Worm (Caenorhabditis elegans) whole organism, young adult: ENCODE results near the gene mrps-18A.
"Not testable (repeated sequence)": the region's sequence is repeated elsewhere in the genome, so short reads cannot be mapped to it uniquely, and the experiment has no call there.

Experiments
- B0336.3 ChIP-seq: fragments of 200-800 bp; sonication (Bioruptor generic); IDR thresholded peaks from 2 replicates; pipeline ENCODE4 v1.3.6; 2022; ENCODE audit warnings: missing genetic modification characterization, missing compliant biosample characterization
- D2030.7 ChIP-seq: fragments of 200-800 bp; sonication (Bioruptor generic); IDR thresholded peaks from 2 replicates; pipeline ENCODE4 v1.3.6; 2022; ENCODE audit warnings: missing genetic modification reagents, missing genetic modification characterization, missing compliant biosample characterization
- F10E7.11 ChIP-seq: sonication (generic microtip); optimal IDR thresholded peaks from 2 replicates; lab custom pipeline; 2017; ENCODE audit warnings: mild to moderate bottlenecking, missing genetic modification characterization, moderate library complexity, missing compliant biosample characterization
- F22D6.2 ChIP-seq: sonication (generic microtip); optimal IDR thresholded peaks from 2 replicates; lab custom pipeline; 2016; ENCODE audit warnings: mild to moderate bottlenecking, missing genetic modification characterization, missing compliant biosample characterization
- F33H1.4 ChIP-seq: fragments of 200-800 bp; sonication (Bioruptor generic); IDR thresholded peaks from 2 replicates; pipeline ENCODE4 v1.3.6; 2022; ENCODE audit warnings: missing genetic modification reagents, missing genetic modification characterization, missing compliant biosample characterization
- F39B2.1 ChIP-seq: fragments of 200-800 bp; sonication (Bioruptor generic); IDR thresholded peaks from 2 replicates; pipeline ENCODE4 v1.3.6; 2022; ENCODE audit warnings: missing genetic modification reagents, missing genetic modification characterization, missing compliant biosample characterization
- Y56A3A.18 ChIP-seq: fragments of 200-800 bp; sonication (Bioruptor generic); IDR thresholded peaks from 2 replicates; pipeline ENCODE4 v1.3.6; 2022; ENCODE audit warnings: missing genetic modification reagents, missing genetic modification characterization, missing compliant biosample characterization
- Y67H2A.10 ChIP-seq: fragments of 200-800 bp; sonication (Bioruptor generic); conservative IDR thresholded peaks from 2 replicates; pipeline ENCODE4 v1.3.6; 2022; ENCODE audit warnings: missing genetic modification reagents, missing genetic modification characterization, missing compliant biosample characterization
- Y79H2A.3 ChIP-seq: fragments of 200-800 bp; sonication (Bioruptor generic); conservative IDR thresholded peaks from 2 replicates; pipeline ENCODE4 v1.3.6; 2022; ENCODE audit warnings: missing genetic modification reagents, missing genetic modification characterization, missing compliant biosample characterization
- ZK185.1 ChIP-seq: sonication (generic microtip); optimal IDR thresholded peaks from 2 replicates; lab custom pipeline; 2016; ENCODE audit warnings: mild to moderate bottlenecking, missing genetic modification characterization, missing compliant biosample characterization; ENCODE audit not compliant: poor library complexity, severe bottlenecking
- aptf-2 ChIP-seq: fragments of 200-800 bp; sonication (Bioruptor generic); conservative IDR thresholded peaks from 2 replicates; pipeline ENCODE4 v1.3.6; 2022; ENCODE audit warnings: missing genetic modification reagents, missing genetic modification characterization, missing compliant biosample characterization
- aptf-3 ChIP-seq: fragments of 200-800 bp; sonication (Bioruptor generic); IDR thresholded peaks from 2 replicates; pipeline ENCODE4 v1.3.6; 2022; ENCODE audit warnings: missing genetic modification characterization, missing compliant biosample characterization
- athp-1 ChIP-seq: sonication (generic microtip); optimal IDR thresholded peaks from 2 replicates; lab custom pipeline; 2017; ENCODE audit warnings: mild to moderate bottlenecking, missing genetic modification characterization, missing compliant biosample characterization
- bed-1 ChIP-seq: fragments of 200-800 bp; sonication (Bioruptor generic); IDR thresholded peaks from 2 replicates; pipeline ENCODE4 v1.3.6; 2022; ENCODE audit warnings: missing genetic modification reagents, missing genetic modification characterization, missing compliant biosample characterization
- ceh-40 ChIP-seq: fragments of 200-800 bp; sonication (Bioruptor generic); IDR thresholded peaks from 2 replicates; pipeline ENCODE4 v1.3.6; 2022; ENCODE audit warnings: missing genetic modification characterization, missing compliant biosample characterization
- ceh-91 ChIP-seq: fragments of 200-800 bp; sonication (Bioruptor generic); IDR thresholded peaks from 2 replicates; pipeline ENCODE4 v1.3.6; 2022; ENCODE audit warnings: missing genetic modification reagents, missing genetic modification characterization, missing compliant biosample characterization
- die-1 ChIP-seq: sonication (generic microtip); optimal IDR thresholded peaks from 2 replicates; lab custom pipeline; 2016; ENCODE audit warnings: missing genotype, mild to moderate bottlenecking, missing genetic modification characterization, missing compliant biosample characterization
- dpl-1 ChIP-seq: fragments of 150-350 bp; optimal IDR thresholded peaks from 2 replicates; lab custom pipeline; 2014; ENCODE audit warnings: missing biosample characterization, missing genetic modification reagents, missing genetic modification characterization
- egrh-3 ChIP-seq: fragments of 200-800 bp; sonication (Bioruptor generic); IDR thresholded peaks from 2 replicates; pipeline ENCODE4 v1.3.6; 2022; ENCODE audit warnings: missing genetic modification reagents, missing genetic modification characterization, missing compliant biosample characterization
- ekl-4 ChIP-seq: fragments of 200-800 bp; sonication (Bioruptor generic); IDR thresholded peaks from 2 replicates; pipeline ENCODE4 v1.3.6; 2022; ENCODE audit warnings: missing genetic modification reagents, missing genetic modification characterization, missing compliant biosample characterization
- hlh-12 ChIP-seq: sonication (generic microtip); optimal IDR thresholded peaks from 2 replicates; lab custom pipeline; 2016; ENCODE audit warnings: missing genetic modification characterization, missing compliant biosample characterization
- lin-54 ChIP-seq: fragments of 200-800 bp; sonication (Bioruptor generic); optimal IDR thresholded peaks from 2 replicates; lab custom pipeline; 2018; ENCODE audit warnings: mild to moderate bottlenecking, missing genetic modification characterization, missing compliant biosample characterization
- madf-6 ChIP-seq: fragments of 200-800 bp; sonication (Bioruptor generic); IDR thresholded peaks from 2 replicates; pipeline ENCODE4 v1.3.6; 2022; ENCODE audit warnings: missing genetic modification reagents, missing genetic modification characterization, missing compliant biosample characterization
- mes-4 ChIP-seq: sonication (generic microtip); optimal IDR thresholded peaks from 2 replicates; lab custom pipeline; 2016; ENCODE audit warnings: missing genotype, missing genetic modification characterization, missing compliant biosample characterization
- nfyb-1 ChIP-seq: fragments of 200-800 bp; sonication (Bioruptor generic); IDR thresholded peaks from 2 replicates; pipeline ENCODE4 v1.3.6; 2022; ENCODE audit warnings: missing genetic modification reagents, missing genetic modification characterization, missing compliant biosample characterization
- nhr-179 ChIP-seq: sonication (generic microtip); optimal IDR thresholded peaks from 2 replicates; lab custom pipeline; 2016; ENCODE audit warnings: mild to moderate bottlenecking, missing genetic modification characterization, missing compliant biosample characterization
- nhr-90 ChIP-seq: sonication (generic microtip); optimal IDR thresholded peaks from 2 replicates; lab custom pipeline; 2016; ENCODE audit warnings: missing genotype, mild to moderate bottlenecking, missing genetic modification characterization, missing compliant biosample characterization
- pha-4 ChIP-seq: fragments of 150-350 bp; sonication (generic microtip); optimal IDR thresholded peaks from 2 replicates; lab custom pipeline; 2014; ENCODE audit warnings: missing biosample characterization, missing genetic modification reagents, missing genetic modification characterization
- rec-8 ChIP-seq, 2 experiments: sonication (generic microtip); optimal IDR thresholded peaks; 2 replicates each; lab custom pipeline; 2016; ENCODE audit warnings: mild to moderate bottlenecking in 2 of 2, missing genetic modification characterization in 2 of 2, missing genetic modification reagents in 2 of 2, missing genotype in 2 of 2, missing biosample characterization in 1 of 2, missing compliant biosample characterization in 1 of 2, moderate library complexity in 1 of 2
- repo-1 ChIP-seq: sonication (generic microtip); optimal IDR thresholded peaks from 2 replicates; lab custom pipeline; 2017; ENCODE audit warnings: mild to moderate bottlenecking, missing genetic modification characterization, missing compliant biosample characterization
- rpc-1 ChIP-seq, 2 experiments: fragments of 150-350 bp in 1 of 2; sonication (generic microtip) in 1 of 2; optimal IDR thresholded peaks; 2 replicates each; lab custom pipeline; 2014 to 2018; ENCODE audit warnings: missing biosample characterization in 1 of 2, missing genetic modification characterization in 1 of 2, missing genetic modification reagents in 1 of 2, missing genotype in 1 of 2
- snpc-1.1 ChIP-seq: sonication (generic microtip); optimal IDR thresholded peaks from 2 replicates; lab custom pipeline; 2017; ENCODE audit warnings: missing genetic modification characterization, mild to moderate bottlenecking, missing compliant biosample characterization, antibody characterized with exemption, moderate library complexity, missing genotype, missing genetic modification reagents; ENCODE audit not compliant: insufficient read depth
- snpc-1.3 ChIP-seq: sonication (generic microtip); optimal IDR thresholded peaks from 2 replicates; lab custom pipeline; 2017; ENCODE audit warnings: missing genetic modification characterization, mild to moderate bottlenecking, missing compliant biosample characterization, antibody characterized with exemption, moderate library complexity, missing genotype, missing genetic modification reagents; ENCODE audit not compliant: insufficient read depth
- tbp1 ChIP-seq: fragments of 200-800 bp; sonication (Bioruptor generic); optimal IDR thresholded peaks from 2 replicates; lab custom pipeline; 2018; ENCODE audit warnings: mild to moderate bottlenecking, missing genetic modification characterization, missing compliant biosample characterization
- tbx-9 ChIP-seq: sonication (generic microtip); optimal IDR thresholded peaks from 2 replicates; lab custom pipeline; 2016; ENCODE audit warnings: borderline replicate concordance, missing genetic modification characterization, inconsistent platforms, missing compliant biosample characterization
- unc-130 ChIP-seq: sonication (generic microtip); optimal IDR thresholded peaks from 2 replicates; lab custom pipeline; 2016; ENCODE audit warnings: missing genetic modification reagents, missing genetic modification characterization, missing compliant biosample characterization
- unc-62 ChIP-seq: fragments of 150-350 bp; optimal IDR thresholded peaks from 2 replicates; lab custom pipeline; 2014; ENCODE audit warnings: missing biosample characterization, missing genetic modification reagents, missing genetic modification characterization
- xnd-1 ChIP-seq: sonication (generic microtip); optimal IDR thresholded peaks from 2 replicates; lab custom pipeline; 2016; ENCODE audit warnings: missing genotype, missing genetic modification reagents, missing genetic modification characterization, missing compliant biosample characterization
- zfh-2 ChIP-seq: fragments of 200-800 bp; sonication (Bioruptor generic); conservative IDR thresholded peaks from 2 replicates; pipeline ENCODE4 v1.3.6; 2022; ENCODE audit warnings: missing genetic modification reagents, missing genetic modification characterization, missing compliant biosample characterization
- zim-3 ChIP-seq: sonication (generic microtip); optimal IDR thresholded peaks from 2 replicates; lab custom pipeline; 2017; ENCODE audit warnings: mild to moderate bottlenecking, missing genetic modification characterization, moderate library complexity, missing compliant biosample characterization
- ztf-22 ChIP-seq: fragments of 200-800 bp; sonication (Bioruptor generic); optimal IDR thresholded peaks from 2 replicates; lab custom pipeline; 2018; ENCODE audit warnings: mild to moderate bottlenecking, missing genetic modification characterization, moderate library complexity, missing compliant biosample characterization

Gene mrps-18A

DNA sequence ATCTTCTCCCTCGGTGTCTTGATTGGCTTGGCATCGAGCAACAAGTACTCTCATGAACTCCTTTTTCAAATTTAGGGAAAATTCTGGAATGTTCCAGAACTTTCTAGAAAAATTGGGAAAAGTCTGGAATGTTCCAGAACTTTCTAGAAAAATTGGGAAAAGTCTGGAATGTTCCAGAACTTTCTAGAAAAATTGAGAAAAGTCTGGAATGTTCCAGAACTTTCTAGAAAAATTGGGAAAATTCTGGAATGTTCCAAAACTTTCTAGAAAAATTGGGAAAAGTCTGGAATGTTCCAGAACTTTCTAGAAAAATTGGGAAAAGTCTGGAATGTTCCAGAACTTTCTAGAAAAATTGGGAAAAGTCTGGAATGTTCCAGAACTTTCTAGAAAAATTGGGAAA lies 12.6 kb upstream of the mrps-18A start, which contains the start of gene ZC262.7 (continued):
- peak; percentile 89 for TF ChIP-seq ceh-40 (GFP tag; lab: Robert Waterston, UW)

DNA sequence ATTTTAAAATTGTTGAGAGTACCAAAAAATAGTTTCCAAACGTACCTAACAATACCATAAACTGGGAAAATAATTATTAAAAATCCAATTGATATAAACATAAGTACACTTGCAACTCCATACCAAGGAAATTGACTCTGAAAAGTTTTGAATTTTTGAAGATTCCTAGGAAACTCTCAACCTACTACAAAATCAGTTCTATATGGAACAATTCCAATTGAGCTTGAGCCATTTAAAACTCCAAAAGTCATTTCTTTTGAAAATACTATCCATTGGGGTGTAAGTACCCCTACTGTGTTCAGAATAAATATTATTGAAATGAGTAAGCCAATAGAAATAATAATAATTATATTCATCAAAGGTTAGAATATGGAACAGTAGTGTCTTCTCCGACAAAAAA lies 7.7 kb upstream of the mrps-18A start, which contains the start of gene clc-28:
clc-28 (minus strand) TSS at position 101 of the 400 bp plus-strand sequence.
- TF ChIP-seq unc-62 (GFP tag; lab: Kevin White, UChicago); Y56A3A.18; F22D6.2: not testable (repeated sequence)
- TF ChIP-seq, all 124 proteins: peak for 0; not testable (repeated sequence) for 124

DNA sequence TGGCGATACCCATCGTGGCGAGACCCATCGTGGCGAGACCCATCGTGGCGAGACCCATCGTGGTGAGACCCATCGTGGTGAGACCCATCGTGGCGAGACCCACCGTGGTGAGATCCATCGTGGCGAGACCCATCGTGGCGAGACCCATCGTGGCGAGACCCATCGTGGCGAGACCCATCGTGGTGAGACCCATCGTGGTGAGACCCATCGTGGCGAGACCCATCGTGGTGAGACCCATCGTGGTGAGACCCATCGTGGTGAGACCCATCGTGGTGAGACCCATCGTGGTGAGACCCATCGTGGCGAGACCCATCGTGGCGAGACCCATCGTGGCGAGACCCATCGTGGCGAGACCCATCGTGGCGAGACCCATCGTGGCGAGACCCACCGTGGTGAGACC lies 3.9 kb upstream of the mrps-18A start:
- TF ChIP-seq egrh-3 (GFP tag; lab: Robert Waterston, UW) = peak; percentile 91; the same call in 1 of the 2 replicates
- TF ChIP-seq F33H1.4 (GFP tag; lab: Robert Waterston, UW) = peak; percentile 30

DNA sequence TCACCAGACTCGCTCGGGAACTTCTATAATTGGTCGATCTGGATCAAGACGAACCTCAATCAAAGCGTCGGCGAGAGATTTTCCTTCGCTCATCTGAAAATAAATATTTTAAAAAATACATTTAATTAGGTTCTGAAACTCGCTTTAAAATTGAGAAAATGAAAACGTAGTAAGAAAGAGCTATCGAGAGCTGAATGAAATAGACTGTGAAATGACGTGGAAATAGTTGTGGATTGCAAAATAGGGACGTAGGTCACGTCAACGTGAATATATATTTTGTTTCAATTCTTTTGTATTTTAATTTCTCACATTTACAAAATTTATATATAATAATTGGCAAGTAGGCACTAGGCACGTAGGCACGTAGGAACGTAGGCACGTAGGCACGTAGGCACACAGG lies 2.7 kb upstream of the mrps-18A start, which contains the start of gene ZC262.4:
ZC262.4 (minus strand) TSS at position 101 of the 400 bp plus-strand sequence.
- TF ChIP-seq xnd-1 (tag; lab: Kevin White, UChicago) (no peak), F39B2.1 (no peak), nhr-90 (tag; lab: Kevin White, UChicago) (no peak), rpc-1 (optimal IDR thresholded peaks at IDR 0.05; lab: Kevin White, UChicago) (no peak), rpc-1 (tag; optimal IDR thresholded peaks at IDR 0.05; lab: Kevin White, UChicago) (no peak), snpc-1.3 (no peak), unc-130 (GFP tag; lab: Kevin White, UChicago) (no peak), rec-8 (tag; optimal IDR thresholded peaks at IDR 0.05; lab: Kevin White, UChicago) (no peak), nhr-179 (tag; lab: Kevin White, UChicago) (no peak), tbx-9 (tag; lab: Kevin White, UChicago) (no peak), repo-1 (tag; lab: Kevin White, UChicago) (no peak), pha-4 (tag; lab: Kevin White, UChicago) (no peak), athp-1 (no peak), bed-1 (no peak), ekl-4 (GFP tag; lab: Robert Waterston, UW) (no peak), hlh-12 (tag; lab: Kevin White, UChicago) (no peak), die-1 (no peak), B0336.3 (no peak)

DNA sequence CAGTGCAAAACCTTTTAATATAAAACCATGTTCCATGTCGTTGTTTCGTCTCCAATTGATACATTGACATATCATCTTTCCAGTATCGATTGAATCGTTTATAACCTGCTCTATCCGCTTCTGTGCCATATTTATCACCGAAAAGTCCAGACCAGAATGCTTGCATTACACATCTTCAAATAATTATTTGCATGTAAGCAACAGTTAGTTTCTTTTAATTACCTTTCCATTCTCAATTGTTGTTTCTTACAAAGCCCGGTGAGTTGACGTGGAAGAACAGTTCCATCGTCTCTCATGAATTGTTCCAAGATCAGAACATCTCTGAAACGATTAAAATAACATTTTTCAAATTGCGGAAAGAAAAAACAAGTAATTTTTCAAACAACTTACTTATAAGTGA lies 508 bp downstream of the mrps-18A start, which contains the start of gene iglr-2:
iglr-2 (minus strand) TSS at position 101 of the 400 bp plus-strand sequence.
- TF ChIP-seq ZK185.1 (tag; lab: Kevin White, UChicago) (no peak), snpc-1.1 (tag; lab: Kevin White, UChicago) (no peak), madf-6 (GFP tag; lab: Robert Waterston, UW) (no peak), Y67H2A.10 (GFP tag; lab: Robert Waterston, UW) (no peak), bed-1 (no peak), Y79H2A.3 (GFP tag; lab: Robert Waterston, UW) (no peak), snpc-1.3 (no peak), ztf-22 (GFP tag; lab: Kevin White, UChicago) (no peak), ceh-91 (GFP tag; lab: Robert Waterston, UW) (no peak), aptf-3 (GFP tag; lab: Robert Waterston, UW) (no peak), F10E7.11 (tag; lab: Kevin White, UChicago) (no peak), mes-4 (tag; lab: Kevin White, UChicago) (no peak), zfh-2 (GFP tag; lab: Robert Waterston, UW) (no peak), aptf-2 (GFP tag; lab: Robert Waterston, UW) (no peak), zim-3 (tag; lab: Kevin White, UChicago) (no peak), D2030.7 (no peak), lin-54 (GFP tag; lab: Kevin White, UChicago) (no peak), dpl-1 (GFP tag; lab: Kevin White, UChicago) (no peak), nfyb-1 (GFP tag; lab: Robert Waterston, UW) (no peak), tbp1 (GFP tag; lab: Kevin White, UChicago) (no peak)
